Worm (Caenorhabditis elegans): ENCODE results near the gene marc-1.
A peak's percentile ranks its signal among the peaks of the same experiment; 100 is the strongest.

marc-1 gene

ce11 chrV:9692109-9692581, 47.4 kb upstream of the marc-1 start, which contains the start of gene ztf-9:
ztf-9 (minus strand) TSS chrV:9692159.
- TF ChIP-seq blmp-1 (tag; optimal IDR thresholded peaks at IDR 0.05; ENCODE audit: insufficient read depth) = peak; percentile 86
- peak; percentile 23 for TF ChIP-seq egl-27 (tag; optimal IDR thresholded peaks at IDR 0.05)
- TF ChIP-seq crh-2 (tag; optimal IDR thresholded peaks at IDR 0.05) = peak; percentile 57
- TF ChIP-seq zag-1 (tag; optimal IDR thresholded peaks at IDR 0.05) = peak; percentile 67
- TF ChIP-seq fos-1 (tag; optimal IDR thresholded peaks at IDR 0.05) = peak; percentile 79
- peak in 1 of 2 experiments; percentile 39 for TF ChIP-seq lsy-2 (tag; optimal IDR thresholded peaks at IDR 0.05)
- TF ChIP-seq C34F6.9 (tag; optimal IDR thresholded peaks at IDR 0.05) = peak; percentile 74
- peak; percentile 15 for TF ChIP-seq nhr-21 (tag; optimal IDR thresholded peaks at IDR 0.05)
- TF ChIP-seq F13H6.1 (tag; optimal IDR thresholded peaks at IDR 0.05) = peak; percentile 78
- no peak for TF ChIP-seq nhr-10 (tag; optimal IDR thresholded peaks at IDR 0.05)
- peak; percentile 20 for TF ChIP-seq snpc-4 (tag; optimal IDR thresholded peaks at IDR 0.05)
- no peak for TF ChIP-seq sma-9 (GFP tag; optimal IDR thresholded peaks at IDR 0.05)
- no peak for TF ChIP-seq sma-9 (tag; optimal IDR thresholded peaks at IDR 0.05)
- peak; percentile 7 for TF ChIP-seq sem-4 (tag; optimal IDR thresholded peaks at IDR 0.05)
- TF ChIP-seq mab-5 (tag; optimal IDR thresholded peaks at IDR 0.05) = no peak
- TF ChIP-seq nhr-129 (tag; optimal IDR thresholded peaks at IDR 0.05) = peak; percentile 86
- TF ChIP-seq gmeb-1 (tag; optimal IDR thresholded peaks at IDR 0.05) = peak; percentile 7
- no peak for TF ChIP-seq nhr-23 (tag; optimal IDR thresholded peaks at IDR 0.05)
- no peak for TF ChIP-seq nhr-77 (tag; optimal IDR thresholded peaks at IDR 0.05)
- TF ChIP-seq unc-55 (GFP tag; optimal IDR thresholded peaks at IDR 0.05) = peak; percentile 67
- TF ChIP-seq ceh-16 (tag; optimal IDR thresholded peaks at IDR 0.05) = no peak
- TF ChIP-seq nhr-6 (tag; optimal IDR thresholded peaks at IDR 0.05) = no peak
- TF ChIP-seq mdl-1 (tag; optimal IDR thresholded peaks at IDR 0.05) = no peak

ce11 chrV:9692649-9693112, 46.8 kb upstream of the marc-1 start, which contains the start of gene ZK287.7:
ZK287.7 (plus strand) TSS chrV:9693062.
- TF ChIP-seq ztf-1 (GFP tag; conservative IDR thresholded peaks at IDR 0.05) = no peak
- TF ChIP-seq sma-3 (GFP tag; optimal IDR thresholded peaks at IDR 0.05) = no peak
- no peak for TF ChIP-seq sem-4 (tag; optimal IDR thresholded peaks at IDR 0.05)
- TF ChIP-seq lin-11 (tag; optimal IDR thresholded peaks at IDR 0.05) = no peak
- no peak for TF ChIP-seq C34F6.9 (tag; optimal IDR thresholded peaks at IDR 0.05)
- no peak for TF ChIP-seq Y55F3AM.14 (GFP tag; optimal IDR thresholded peaks at IDR 0.05)
- TF ChIP-seq nhr-23 (tag; optimal IDR thresholded peaks at IDR 0.05) = no peak
- TF ChIP-seq lin-13 (GFP tag; optimal IDR thresholded peaks at IDR 0.05) = no peak

ce11 chrV:9696715-9697114, 42.8 kb upstream of the marc-1 start, which contains the start of gene her-1:
her-1 (plus strand) TSS chrV:9697015.
- no peak for TF ChIP-seq mbf-1 (tag; optimal IDR thresholded peaks at IDR 0.05)
- no peak for TF ChIP-seq nhr-237 (tag; optimal IDR thresholded peaks at IDR 0.05)
- no peak for TF ChIP-seq nhr-6 (tag; optimal IDR thresholded peaks at IDR 0.05)
- no peak for TF ChIP-seq ztf-1 (GFP tag; conservative IDR thresholded peaks at IDR 0.05)
- TF ChIP-seq unc-62 (GFP tag; optimal IDR thresholded peaks at IDR 0.05) = no peak
- no peak for TF ChIP-seq elt-1 (tag; optimal IDR thresholded peaks at IDR 0.05)
- no peak for TF ChIP-seq mdl-1 (tag; optimal IDR thresholded peaks at IDR 0.05)
- TF ChIP-seq snpc-4 (tag; optimal IDR thresholded peaks at IDR 0.05) = no peak
- no peak for TF ChIP-seq crh-2 (tag; optimal IDR thresholded peaks at IDR 0.05)
- no peak for TF ChIP-seq elt-3 (tag; optimal IDR thresholded peaks at IDR 0.05)
- TF ChIP-seq lsy-2 (tag; optimal IDR thresholded peaks at IDR 0.05) = no peak
- TF ChIP-seq unc-39 (tag; optimal IDR thresholded peaks at IDR 0.05) = no peak
- TF ChIP-seq alr-1 (tag; optimal IDR thresholded peaks at IDR 0.05) = no peak
- no peak for TF ChIP-seq R02D3.7 (tag; optimal IDR thresholded peaks at IDR 0.05)
- TF ChIP-seq mab-5 (tag; optimal IDR thresholded peaks at IDR 0.05) = no peak
- no peak for TF ChIP-seq C34F6.9 (tag; optimal IDR thresholded peaks at IDR 0.05)
- no peak for TF ChIP-seq Y55F3AM.14 (GFP tag; optimal IDR thresholded peaks at IDR 0.05)

- no peak for TF ChIP-seq mbf-1 (tag; optimal IDR thresholded peaks at IDR 0.05)
- TF ChIP-seq ZK546.5 (tag; optimal IDR thresholded peaks at IDR 0.05) = no peak
- TF ChIP-seq skn-1 (tag; optimal IDR thresholded peaks at IDR 0.05) = no peak
- TF ChIP-seq ztf-1 (GFP tag; conservative IDR thresholded peaks at IDR 0.05) = no peak
- no peak for TF ChIP-seq nhr-12 (tag; optimal IDR thresholded peaks at IDR 0.05)
- no peak for TF ChIP-seq zag-1 (tag; optimal IDR thresholded peaks at IDR 0.05)
- no peak for TF ChIP-seq elt-1 (tag; optimal IDR thresholded peaks at IDR 0.05)
- no peak for TF ChIP-seq fos-1 (tag; optimal IDR thresholded peaks at IDR 0.05)
- TF ChIP-seq elt-3 (tag; optimal IDR thresholded peaks at IDR 0.05) = no peak
- TF ChIP-seq lin-39 (tag; optimal IDR thresholded peaks at IDR 0.05) = no peak
- no peak for TF ChIP-seq egl-27 (tag; optimal IDR thresholded peaks at IDR 0.05)
- no peak for TF ChIP-seq snpc-4 (tag; optimal IDR thresholded peaks at IDR 0.05)
- TF ChIP-seq aly-2 (tag; optimal IDR thresholded peaks at IDR 0.05) = no peak
Measured at ce11 chrV:9699216-9699615, 40.3 kb upstream of the marc-1 start.
